Fruit fly (Drosophila melanogaster) whole organism, embryonic: Measurements from ENCODE around the gene CG8100.

Experiments used
- Abd-B ChIP-seq: fragments of 200-800 bp; sonication (Bioruptor generic); optimal IDR thresholded peaks from 2 replicates; lab custom pipeline; 2018; ENCODE audit warnings: missing biosample characterization, mild to moderate bottlenecking, missing genetic modification characterization, moderate library complexity
- B-H2 ChIP-seq: fragments of 200-800 bp; sonication (Bioruptor generic); optimal IDR thresholded peaks from 2 replicates; lab custom pipeline; 2018; ENCODE audit warnings: missing biosample characterization, mild to moderate bottlenecking, missing genetic modification characterization
- CG10267 ChIP-seq: fragments of 200-800 bp; sonication (Bioruptor generic); optimal IDR thresholded peaks from 2 replicates; lab custom pipeline; 2018; ENCODE audit warnings: missing biosample characterization, mild to moderate bottlenecking, missing genetic modification characterization, moderate library complexity
- CG10366 ChIP-seq: fragments of 200-800 bp; sonication (Bioruptor generic); IDR thresholded peaks from 2 replicates; pipeline ENCODE4 v1.3.6; 2022; ENCODE audit warnings: missing biosample characterization, missing genetic modification characterization
- CG12071 ChIP-seq: fragments of 200-800 bp; sonication (Bioruptor generic); optimal IDR thresholded peaks from 3 replicates; lab custom pipeline; 2018; ENCODE audit warnings: missing biosample characterization, mild to moderate bottlenecking, missing genetic modification characterization
- CG13775 ChIP-seq: fragments of 200-800 bp; sonication (Bioruptor generic); optimal IDR thresholded peaks from 3 replicates; lab custom pipeline; 2017; ENCODE audit warnings: missing biosample characterization, mild to moderate bottlenecking, missing genetic modification characterization
- CG1603 ChIP-seq: fragments of 200-800 bp; sonication (Bioruptor generic); optimal IDR thresholded peaks from 2 replicates; lab custom pipeline; 2019; ENCODE audit warnings: missing biosample characterization, mild to moderate bottlenecking, missing genetic modification characterization, moderate library complexity
- CG16779 ChIP-seq: fragments of 200-800 bp; sonication (Bioruptor generic); IDR thresholded peaks from 2 replicates; pipeline ENCODE4 v1.3.6; 2022; ENCODE audit warnings: missing biosample characterization, missing genetic modification characterization
- CG17802 ChIP-seq: fragments of 200-800 bp; sonication (Bioruptor generic); optimal IDR thresholded peaks from 2 replicates; lab custom pipeline; 2018; ENCODE audit warnings: missing biosample characterization, mild to moderate bottlenecking, missing genetic modification characterization, moderate library complexity
- CG2199 ChIP-seq: fragments of 200-800 bp; sonication (Bioruptor generic); IDR thresholded peaks from 3 replicates; pipeline ENCODE4 v1.3.6; 2022; ENCODE audit warnings: missing biosample characterization, missing genetic modification characterization
- CG2889 ChIP-seq: fragments of 200-800 bp; sonication (Bioruptor generic); IDR thresholded peaks from 3 replicates; pipeline ENCODE4 v1.3.6; 2022; ENCODE audit warnings: missing biosample characterization, missing genetic modification characterization
- CG3281 ChIP-seq: fragments of 200-800 bp; sonication (Bioruptor generic); optimal IDR thresholded peaks from 3 replicates; lab custom pipeline; 2017; ENCODE audit warnings: missing biosample characterization, mild to moderate bottlenecking, missing genetic modification characterization
- CG4360 ChIP-seq: fragments of 200-800 bp; sonication (Bioruptor generic); IDR thresholded peaks from 2 replicates; pipeline ENCODE4 v1.3.6; 2022; ENCODE audit warnings: missing biosample characterization, missing genetic modification characterization
- CG5245 ChIP-seq: fragments of 200-800 bp; sonication (Bioruptor generic); optimal IDR thresholded peaks from 3 replicates; lab custom pipeline; 2016; ENCODE audit warnings: missing biosample characterization, missing genetic modification characterization
- CG6254 ChIP-seq: fragments of 200-800 bp; sonication (Bioruptor generic); optimal IDR thresholded peaks from 3 replicates; lab custom pipeline; 2017; ENCODE audit warnings: mild to moderate bottlenecking, missing biosample characterization, missing genetic modification reagents, missing genetic modification characterization
- CG6683 ChIP-seq: fragments of 200-800 bp; sonication (Bioruptor generic); optimal IDR thresholded peaks from 2 replicates; lab custom pipeline; 2017; ENCODE audit warnings: missing biosample characterization, mild to moderate bottlenecking, missing genetic modification characterization, missing genetic modification reagents
- CG6765 ChIP-seq: fragments of 200-800 bp; sonication (Bioruptor generic); optimal IDR thresholded peaks from 3 replicates; lab custom pipeline; 2017; ENCODE audit warnings: missing biosample characterization, mild to moderate bottlenecking, missing genetic modification characterization
- CG9932 ChIP-seq: fragments of 200-800 bp; sonication (Bioruptor generic); IDR thresholded peaks from 2 replicates; pipeline ENCODE4 v1.3.6; 2022; ENCODE audit warnings: missing biosample characterization, missing genetic modification characterization
- Dek ChIP-seq: fragments of 200-800 bp; sonication (Bioruptor generic); optimal IDR thresholded peaks from 3 replicates; lab custom pipeline; 2019; ENCODE audit warnings: missing biosample characterization, mild to moderate bottlenecking, missing genetic modification characterization, moderate library complexity
- Dfd ChIP-seq, 2 experiments: fragments of >200 bp; optimal IDR thresholded peaks; 2 replicates each; lab custom pipeline; 2017; ENCODE audit warnings: missing biosample characterization in 2 of 2, missing genetic modification characterization in 2 of 2
- Dip3 ChIP-seq: fragments of 200-800 bp; sonication (Bioruptor generic); optimal IDR thresholded peaks from 3 replicates; lab custom pipeline; 2016; ENCODE audit warnings: missing biosample characterization, missing genetic modification characterization
- Dll ChIP-seq: fragments of 200-800 bp; sonication (Bioruptor generic); IDR thresholded peaks from 4 replicates; pipeline ENCODE4 v1.3.6; 2022; ENCODE audit warnings: missing biosample characterization, missing genetic modification characterization; ENCODE audit not compliant: partially characterized antibody
- Eip74EF ChIP-seq, 2 experiments: fragments of 200-800 bp in 1 of 2; fragments of >200 bp in 1 of 2; sonication (Bioruptor generic) in 1 of 2; optimal IDR thresholded peaks; 2 replicates each; lab custom pipeline; 2017 to 2019; ENCODE audit warnings: missing biosample characterization in 2 of 2, missing genetic modification characterization in 2 of 2, mild to moderate bottlenecking in 1 of 2, moderate library complexity in 1 of 2
- Ets97D ChIP-seq: fragments of 200-800 bp; sonication (Bioruptor generic); optimal IDR thresholded peaks from 3 replicates; lab custom pipeline; 2016; ENCODE audit warnings: missing biosample characterization, missing genetic modification characterization
- Fer1 ChIP-seq: fragments of 200-800 bp; sonication (Bioruptor generic); optimal IDR thresholded peaks from 2 replicates; lab custom pipeline; 2017; ENCODE audit warnings: missing biosample characterization, mild to moderate bottlenecking, missing genetic modification characterization
- Gsc ChIP-seq: fragments of 200-800 bp; sonication (Bioruptor generic); IDR thresholded peaks from 2 replicates; pipeline ENCODE4 v1.3.6; 2022; ENCODE audit warnings: missing biosample characterization, missing genetic modification characterization
- HmgZ ChIP-seq: fragments of 200-800 bp; sonication (Bioruptor generic); optimal IDR thresholded peaks from 2 replicates; lab custom pipeline; 2018; ENCODE audit warnings: missing biosample characterization, mild to moderate bottlenecking, missing genetic modification characterization
- Hr78 ChIP-seq, 2 experiments: fragments of 200-800 bp in 1 of 2; fragments of >200 bp in 1 of 2; sonication (Bioruptor generic) in 1 of 2; optimal IDR thresholded peaks; 2 replicates each; lab custom pipeline; 2017 to 2019; ENCODE audit warnings: missing biosample characterization in 2 of 2, missing genetic modification characterization in 2 of 2, mild to moderate bottlenecking in 1 of 2, moderate library complexity in 1 of 2
- NC2α ChIP-seq: fragments of 200-800 bp; sonication (Bioruptor generic); optimal IDR thresholded peaks from 2 replicates; lab custom pipeline; 2016; ENCODE audit warnings: missing biosample characterization, missing genetic modification characterization
- Rfx ChIP-seq: fragments of 200-800 bp; sonication (Bioruptor generic); IDR thresholded peaks from 2 replicates; pipeline ENCODE4 v1.3.6; 2022; ENCODE audit warnings: missing biosample characterization, missing genetic modification characterization
- Sin3A ChIP-seq: fragments of >200 bp; optimal IDR thresholded peaks from 2 replicates; lab custom pipeline; 2018
- Xrp1 ChIP-seq: fragments of 200-800 bp; sonication (Bioruptor generic); IDR thresholded peaks from 2 replicates; pipeline ENCODE4 v1.3.6; 2022; ENCODE audit warnings: missing biosample characterization, missing genetic modification characterization
- aop ChIP-seq: fragments of 200-800 bp; sonication (Bioruptor generic); IDR thresholded peaks from 2 replicates; pipeline ENCODE4 v1.3.6; 2022; ENCODE audit warnings: missing biosample characterization, missing genetic modification characterization
- corto ChIP-seq: fragments of 200-800 bp; sonication (Bioruptor generic); optimal IDR thresholded peaks from 2 replicates; lab custom pipeline; 2016; ENCODE audit warnings: missing biosample characterization, mild to moderate bottlenecking, missing genetic modification characterization, moderate library complexity
- danr ChIP-seq: fragments of 200-800 bp; sonication (Bioruptor generic); IDR thresholded peaks from 2 replicates; pipeline ENCODE4 v1.3.6; 2022; ENCODE audit warnings: missing biosample characterization, missing genetic modification characterization
- grau ChIP-seq: fragments of 200-800 bp; optimal IDR thresholded peaks from 3 replicates; lab custom pipeline; 2019; ENCODE audit warnings: missing biosample characterization, mild to moderate bottlenecking, missing genetic modification characterization, moderate library complexity
- gt ChIP-seq: fragments of 200-800 bp; sonication (Bioruptor generic); IDR thresholded peaks from 2 replicates; pipeline ENCODE4 v1.3.6; 2022; ENCODE audit warnings: missing biosample characterization, missing genetic modification characterization
- h ChIP-seq: fragments of >200 bp; optimal IDR thresholded peaks from 2 replicates; lab custom pipeline; 2017
- jing ChIP-seq: fragments of 200-800 bp; sonication (Bioruptor generic); optimal IDR thresholded peaks from 2 replicates; lab custom pipeline; 2018; ENCODE audit warnings: missing biosample characterization, mild to moderate bottlenecking, missing genetic modification characterization
- maf-S ChIP-seq: fragments of 200-800 bp; sonication (Bioruptor generic); optimal IDR thresholded peaks from 2 replicates; lab custom pipeline; 2016; ENCODE audit warnings: missing biosample characterization, missing genetic modification characterization
- nmo ChIP-seq: fragments of 200-800 bp; sonication (Bioruptor generic); optimal IDR thresholded peaks from 2 replicates; lab custom pipeline; 2018; ENCODE audit warnings: missing biosample characterization, mild to moderate bottlenecking, missing genetic modification characterization, moderate library complexity
- pb ChIP-seq: fragments of 200-800 bp; sonication (Bioruptor generic); optimal IDR thresholded peaks from 3 replicates; lab custom pipeline; 2016; ENCODE audit warnings: missing biosample characterization, missing genetic modification characterization
- pita ChIP-seq: fragments of 200-800 bp; sonication (Bioruptor generic); optimal IDR thresholded peaks from 2 replicates; lab custom pipeline; 2017; ENCODE audit warnings: missing biosample characterization, mild to moderate bottlenecking, missing genetic modification characterization
- sc ChIP-seq, 3 experiments: fragments of >200 bp in 2 of 3; fragments of 200-800 bp in 1 of 3; sonication (Bioruptor generic) in 1 of 3; optimal IDR thresholded peaks; 2 replicates in 2 of 3; 3 replicates in 1 of 3; lab custom pipeline; 2017; ENCODE audit warnings: mild to moderate bottlenecking in 1 of 3, missing biosample characterization in 1 of 3, missing genetic modification characterization in 1 of 3, missing genetic modification reagents in 1 of 3
- sens-2 ChIP-seq: fragments of 200-800 bp; sonication (Bioruptor generic); IDR thresholded peaks from 2 replicates; pipeline ENCODE4 v1.3.6; 2022; ENCODE audit warnings: missing biosample characterization, missing genetic modification characterization
- sna ChIP-seq: fragments of 200-800 bp; sonication (Bioruptor generic); IDR thresholded peaks from 2 replicates; pipeline ENCODE4 v1.3.6; 2022; ENCODE audit warnings: missing biosample characterization, missing genetic modification characterization; ENCODE audit not compliant: partially characterized antibody
- sob ChIP-seq: fragments of 200-800 bp; sonication (Bioruptor generic); IDR thresholded peaks from 2 replicates; pipeline ENCODE4 v1.3.6; 2022; ENCODE audit warnings: missing biosample characterization, missing genetic modification characterization
- tap ChIP-seq: fragments of 200-800 bp; optimal IDR thresholded peaks from 3 replicates; lab custom pipeline; 2019; ENCODE audit warnings: missing biosample characterization, mild to moderate bottlenecking, missing genetic modification characterization, moderate library complexity
- trh ChIP-seq: fragments of 200-800 bp; sonication (Bioruptor generic); optimal IDR thresholded peaks from 2 replicates; lab custom pipeline; 2016; ENCODE audit warnings: missing biosample characterization, missing genetic modification characterization
- vvl ChIP-seq: fragments of 200-800 bp; sonication (Bioruptor generic); IDR thresholded peaks from 2 replicates; pipeline ENCODE4 v1.3.6; 2022; ENCODE audit warnings: missing biosample characterization, missing genetic modification characterization

Gene CG8100

DNA sequence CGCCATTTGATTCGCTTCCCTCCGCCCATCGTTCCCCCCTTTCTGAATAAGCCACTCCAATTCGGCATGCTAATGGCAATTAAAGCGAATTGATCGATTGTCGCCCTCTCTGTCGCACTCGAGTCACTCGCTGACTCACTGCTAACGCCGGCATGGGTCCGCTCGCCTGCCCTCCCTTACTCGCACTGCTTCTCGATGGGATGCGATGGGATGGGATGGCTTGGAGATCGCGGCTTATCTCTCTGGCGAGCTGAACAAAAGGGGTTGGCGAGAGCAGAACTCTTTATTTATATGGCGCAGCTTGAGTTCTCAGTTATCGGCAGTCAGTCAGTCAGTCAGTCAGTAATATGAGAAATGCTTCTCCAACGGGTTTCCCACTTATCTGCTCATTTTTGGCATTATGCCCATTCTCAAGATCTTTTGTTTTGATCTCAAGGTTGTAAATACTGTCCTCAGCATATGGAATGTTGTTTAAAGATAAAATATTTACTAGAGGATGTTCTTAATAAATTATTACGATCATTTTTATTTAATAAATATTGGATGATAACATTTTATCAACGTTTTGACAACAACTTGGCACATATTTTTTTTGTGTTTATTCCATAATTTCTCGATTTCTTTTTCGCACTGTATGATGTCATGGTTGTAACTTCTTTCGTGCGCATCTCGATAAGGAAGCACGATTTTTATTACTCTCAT lies 27.4 kb upstream of the CG8100 start (continued):
- TF ChIP-seq gt (GFP tag; lab: Robert Waterston, UW), result no peak
- no peak for TF ChIP-seq CG2889 (GFP tag; lab: Robert Waterston, UW)
- TF ChIP-seq Dek, result no peak
- no peak for TF ChIP-seq Ets97D (GFP tag; lab: Kevin White, UChicago)
- 0 out of 2 replicates have a peak, but pooled peaks have one; percentile 13 for TF ChIP-seq Rfx (GFP tag; lab: Robert Waterston, UW)
- no peak for TF ChIP-seq h (lab: Kevin White, UChicago)
- no peak for TF ChIP-seq nmo (GFP tag; lab: Kevin White, UChicago)
- TF ChIP-seq sna, result no peak
- TF ChIP-seq pb (GFP tag; lab: Kevin White, UChicago), result no peak
- TF ChIP-seq sob (GFP tag; lab: Robert Waterston, UW), result no peak
- no peak for TF ChIP-seq jing
- TF ChIP-seq CG12071 (GFP tag; lab: Kevin White, UChicago), result no peak
- TF ChIP-seq Fer1 (GFP tag; lab: Kevin White, UChicago), result no peak
- TF ChIP-seq CG10366 (GFP tag; lab: Robert Waterston, UW), result no peak
- TF ChIP-seq Sin3A (lab: Kevin White, UChicago), result no peak
- TF ChIP-seq Xrp1 (GFP tag; lab: Robert Waterston, UW), result no peak
- peak; percentile 40 for TF ChIP-seq B-H2 (GFP tag; lab: Kevin White, UChicago)
- no peak for TF ChIP-seq CG1603 (tag; lab: Kevin White, UChicago)
- no peak for TF ChIP-seq CG6765 (GFP tag; lab: Kevin White, UChicago)
- no peak for TF ChIP-seq sc (optimal IDR thresholded peaks at IDR 0.05; lab: Kevin White, UChicago)
- TF ChIP-seq sc (GFP tag; optimal IDR thresholded peaks at IDR 0.05; lab: Kevin White, UChicago), result no peak
- no peak for TF ChIP-seq CG6254 (GFP tag; lab: Kevin White, UChicago)
- TF ChIP-seq CG13775, result no peak
- peak; percentile 19; the same call in 1 of the 4 replicates for TF ChIP-seq Dll
- TF ChIP-seq tap, result no peak
- TF ChIP-seq CG4360 (GFP tag; lab: Robert Waterston, UW), result no peak
- no peak for TF ChIP-seq sens-2
- no peak for TF ChIP-seq CG9932 (GFP tag; lab: Robert Waterston, UW)
- no peak for TF ChIP-seq aop (GFP tag; lab: Robert Waterston, UW)
- no peak for TF ChIP-seq pita (GFP tag; lab: Kevin White, UChicago)
- peak; percentile 25 for TF ChIP-seq Abd-B (GFP tag; lab: Kevin White, UChicago)
- TF ChIP-seq Gsc (GFP tag; lab: Robert Waterston, UW), result no peak
- no peak for TF ChIP-seq CG16779 (GFP tag; lab: Robert Waterston, UW)
- TF ChIP-seq CG2199 (GFP tag; lab: Robert Waterston, UW), result peak; percentile 72; the same call in 1 of the 3 replicates
- no peak for TF ChIP-seq danr (GFP tag; lab: Robert Waterston, UW)
- no peak for TF ChIP-seq NC2α
- no peak for TF ChIP-seq maf-S (GFP tag; lab: Kevin White, UChicago)
- no peak for TF ChIP-seq CG17802 (tag; lab: Kevin White, UChicago)
- no peak for TF ChIP-seq CG10267 (tag; lab: Kevin White, UChicago)
- no peak for TF ChIP-seq Eip74EF (GFP tag; optimal IDR thresholded peaks at IDR 0.05; lab: Kevin White, UChicago)
- TF ChIP-seq corto (GFP tag; lab: Kevin White, UChicago), result no peak
- TF ChIP-seq HmgZ, result no peak
- TF ChIP-seq Dfd (GFP tag; optimal IDR thresholded peaks at IDR 0.05; lab: Kevin White, UChicago), result no peak
- no peak for TF ChIP-seq CG6683 (GFP tag; lab: Kevin White, UChicago)
- no peak for TF ChIP-seq grau
- peak; percentile 62 for TF ChIP-seq vvl (GFP tag; lab: Robert Waterston, UW)
- no peak for TF ChIP-seq CG3281 (GFP tag; lab: Kevin White, UChicago)
- no peak for TF ChIP-seq Dip3 (GFP tag; lab: Kevin White, UChicago)
- no peak for TF ChIP-seq Hr78 (GFP tag; optimal IDR thresholded peaks at IDR 0.05; lab: Kevin White, UChicago)
- TF ChIP-seq CG5245 (GFP tag; lab: Kevin White, UChicago), result no peak
- no peak for TF ChIP-seq trh (GFP tag; lab: Kevin White, UChicago)
